Fruit fly (Drosophila melanogaster) whole organism, wandering third instar larva: Measurements from ENCODE around the gene sac.

ENCODE experiments used
- CG32264 ChIP-seq: fragments of 200-800 bp; sonication (Bioruptor generic); optimal IDR thresholded peaks from 2 replicates; lab custom pipeline; 2016; ENCODE audit warnings: missing biosample characterization, missing genetic modification characterization
- CrebA ChIP-seq: fragments of 200-800 bp; sonication (Bioruptor generic); optimal IDR thresholded peaks from 2 replicates; lab custom pipeline; 2016; ENCODE audit warnings: missing biosample characterization, mild to moderate bottlenecking, missing genetic modification characterization, borderline replicate concordance
- Hr78 ChIP-seq: fragments of >200 bp; optimal IDR thresholded peaks from 2 replicates; lab custom pipeline; 2017; ENCODE audit warnings: missing biosample characterization, missing genetic modification characterization
- Hr83 ChIP-seq: fragments of 200-300 bp; sonication (Bioruptor generic); optimal IDR thresholded peaks from 2 replicates; lab custom pipeline; 2016; ENCODE audit warnings: missing biosample characterization, mild to moderate bottlenecking, missing genetic modification characterization, moderate library complexity; ENCODE audit not compliant: poor library complexity, severe bottlenecking
- Jra ChIP-seq: sonication (Bioruptor generic); optimal IDR thresholded peaks from 2 replicates; lab custom pipeline; 2016; ENCODE audit warnings: missing biosample characterization, missing genetic modification characterization
- Mio ChIP-seq: sonication (Bioruptor generic); optimal IDR thresholded peaks from 2 replicates; lab custom pipeline; 2016; ENCODE audit warnings: missing biosample characterization, missing genetic modification characterization
- Myc ChIP-seq: fragments of >200 bp; optimal IDR thresholded peaks from 2 replicates; lab custom pipeline; 2017
- OdsH ChIP-seq: fragments of 200-800 bp; sonication (Bioruptor generic); optimal IDR thresholded peaks from 2 replicates; lab custom pipeline; 2016; ENCODE audit warnings: missing biosample characterization, mild to moderate bottlenecking, missing genetic modification characterization
- Sp1 ChIP-seq: fragments of 200-800 bp; sonication (Bioruptor generic); optimal IDR thresholded peaks from 3 replicates; lab custom pipeline; 2019; ENCODE audit warnings: missing biosample characterization, mild to moderate bottlenecking, missing genetic modification characterization, moderate library complexity
- br ChIP-seq: fragments of 200-800 bp; sonication (Bioruptor generic); optimal IDR thresholded peaks from 2 replicates; lab custom pipeline; 2016; ENCODE audit warnings: missing biosample characterization, missing genetic modification characterization
- dmrt93B ChIP-seq: fragments of 200-800 bp; sonication (Bioruptor generic); optimal IDR thresholded peaks from 2 replicates; lab custom pipeline; 2018; ENCODE audit warnings: missing biosample characterization, mild to moderate bottlenecking, missing genetic modification characterization
- ey ChIP-seq: fragments of 200-800 bp; sonication (Bioruptor generic); optimal IDR thresholded peaks from 2 replicates; lab custom pipeline; 2016; ENCODE audit warnings: missing biosample characterization, missing genetic modification characterization
- foxo ChIP-seq, 2 experiments: fragments of 200-800 bp; sonication (Bioruptor generic); optimal IDR thresholded peaks; 2 replicates in 1 of 2; 3 replicates in 1 of 2; lab custom pipeline; 2016 to 2017; ENCODE audit warnings: missing biosample characterization in 2 of 2, missing genetic modification characterization in 2 of 2
- jim ChIP-seq: fragments of 175-275, 200-325 bp; sonication (Bioruptor generic); optimal IDR thresholded peaks from 2 replicates; lab custom pipeline; 2016; ENCODE audit warnings: missing biosample characterization, mild to moderate bottlenecking, missing genetic modification characterization
- lola ChIP-seq: fragments of >200 bp; optimal IDR thresholded peaks from 2 replicates; lab custom pipeline; 2017; ENCODE audit warnings: missing biosample characterization, missing genetic modification characterization
- pan ChIP-seq: fragments of >200 bp; optimal IDR thresholded peaks from 2 replicates; lab custom pipeline; 2017
- psq ChIP-seq: fragments of 200-800 bp; sonication (Bioruptor generic); optimal IDR thresholded peaks from 3 replicates; lab custom pipeline; 2017; ENCODE audit warnings: missing biosample characterization, mild to moderate bottlenecking, missing genetic modification characterization, moderate library complexity
- rgr ChIP-seq: fragments of 200-800 bp; sonication (Bioruptor generic); optimal IDR thresholded peaks from 3 replicates; lab custom pipeline; 2016; ENCODE audit warnings: missing biosample characterization, mild to moderate bottlenecking, missing genetic modification characterization
- tai ChIP-seq: sonication (Bioruptor generic); optimal IDR thresholded peaks from 2 replicates; lab custom pipeline; 2016; ENCODE audit warnings: missing biosample characterization, missing genetic modification characterization
- woc ChIP-seq: sonication (Bioruptor generic); optimal IDR thresholded peaks from 2 replicates; lab custom pipeline; 2016; ENCODE audit warnings: missing biosample characterization, mild to moderate bottlenecking, missing genetic modification characterization

sac gene

DNA sequence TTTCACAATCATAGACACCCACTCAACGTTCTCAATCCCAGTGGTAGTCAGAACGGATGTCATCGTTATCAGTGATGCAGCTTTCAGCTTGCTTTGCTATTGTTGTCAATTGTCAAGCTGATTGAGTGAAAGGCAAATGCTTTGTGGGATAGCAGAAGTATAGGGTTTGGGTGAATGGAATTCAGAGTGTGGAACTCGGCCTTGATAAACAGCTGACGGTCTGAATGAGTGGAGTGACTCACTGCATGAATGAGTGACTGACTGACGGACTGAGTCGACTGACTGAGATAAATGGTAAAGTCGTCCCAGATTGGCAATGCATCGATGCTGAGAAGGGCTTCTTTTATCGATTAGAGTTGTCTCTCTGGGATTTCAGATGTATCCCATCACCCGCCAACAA lies 50.4 kb downstream of the sac start:
- no peak for TF ChIP-seq woc (GFP tag; lab: Kevin White, UChicago)
- TF ChIP-seq lola (GFP tag; lab: Kevin White, UChicago): no peak
- no peak for TF ChIP-seq Hr78 (GFP tag; lab: Kevin White, UChicago)
- no peak for TF ChIP-seq psq
- no peak for TF ChIP-seq Jra (GFP tag; lab: Kevin White, UChicago)
- TF ChIP-seq Sp1 (GFP tag; lab: Kevin White, UChicago): no peak
- TF ChIP-seq rgr: no peak
- no peak for TF ChIP-seq dmrt93B (GFP tag; lab: Kevin White, UChicago)
- no peak for TF ChIP-seq foxo (GFP tag; optimal IDR thresholded peaks at IDR 0.05; lab: Kevin White, UChicago)
- TF ChIP-seq Hr83 (GFP tag; lab: Kevin White, UChicago): no peak
- TF ChIP-seq br (GFP tag; lab: Kevin White, UChicago): no peak
- TF ChIP-seq tai (GFP tag; lab: Kevin White, UChicago): no peak
- TF ChIP-seq OdsH (GFP tag; lab: Kevin White, UChicago): no peak
- no peak for TF ChIP-seq CG32264 (GFP tag; lab: Kevin White, UChicago)
- TF ChIP-seq Myc (lab: Kevin White, UChicago): no peak
- no peak for TF ChIP-seq Mio (GFP tag; lab: Kevin White, UChicago)
- no peak for TF ChIP-seq CrebA
- TF ChIP-seq jim (GFP tag; lab: Kevin White, UChicago): no peak
- no peak for TF ChIP-seq pan
- no peak for TF ChIP-seq ey (GFP tag; lab: Kevin White, UChicago)
